Fruit fly (Drosophila melanogaster): ENCODE data around the gene CG5080.

DNA sequence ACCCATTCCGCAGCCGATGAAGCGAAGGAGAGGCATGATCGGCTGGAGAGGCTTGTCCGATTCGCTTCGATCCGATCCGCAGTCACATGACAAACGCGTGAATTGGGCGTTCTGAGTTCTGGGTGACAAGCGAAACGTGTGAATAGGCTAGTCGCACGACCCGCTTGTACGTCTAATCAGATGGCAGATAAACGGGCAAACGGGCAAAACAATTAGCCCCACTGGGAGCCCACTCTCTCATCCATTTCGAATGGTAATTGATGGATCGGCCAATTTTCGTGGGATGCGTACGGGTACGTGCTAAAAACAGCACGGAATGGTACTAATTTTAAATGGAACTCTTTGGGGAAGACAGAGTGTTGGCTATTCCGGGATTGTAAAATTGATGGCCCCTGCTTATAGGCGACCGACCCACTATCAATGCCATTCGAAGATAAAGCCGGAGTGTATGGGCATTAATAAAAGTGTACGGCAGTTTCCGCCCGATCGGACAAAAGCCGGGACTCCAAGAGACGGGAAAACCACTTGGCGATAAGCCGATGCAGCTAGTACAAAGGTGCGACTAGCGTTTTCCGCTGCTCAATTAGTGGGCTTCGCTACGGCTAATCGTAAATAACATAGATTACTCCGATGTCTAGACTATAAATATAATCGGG lies 36.1 kb downstream of the CG5080 start:
- no peak for TF ChIP-seq CG4496 (GFP tag; IDR thresholded peaks at IDR 0.05)
- no peak for TF ChIP-seq fd96Ca (GFP tag; IDR thresholded peaks at IDR 0.05)
- no peak for TF ChIP-seq D1 (tag; optimal IDR thresholded peaks at IDR 0.05)
- TF ChIP-seq Pif1A (GFP tag; optimal IDR thresholded peaks at IDR 0.05) = no peak
- TF ChIP-seq CG9948 (tag; optimal IDR thresholded peaks at IDR 0.05) = no peak
- TF ChIP-seq Pif1B (GFP tag; optimal IDR thresholded peaks at IDR 0.05) = no peak
- TF ChIP-seq CG12605 (GFP tag; IDR thresholded peaks at IDR 0.05) = no peak
- no peak for TF ChIP-seq Ets98B (GFP tag; IDR thresholded peaks at IDR 0.05)
- no peak for TF ChIP-seq CG8301 (tag; optimal IDR thresholded peaks at IDR 0.05)
- TF ChIP-seq CG15710 (tag; optimal IDR thresholded peaks at IDR 0.05) = no peak
- TF ChIP-seq Snoo (tag; optimal IDR thresholded peaks at IDR 0.05) = no peak
- TF ChIP-seq CG32121 (GFP tag; IDR thresholded peaks at IDR 0.05) = no peak
- no peak for TF ChIP-seq EcR (GFP tag; optimal IDR thresholded peaks at IDR 0.05)
